Fruit fly (Drosophila melanogaster) whole organism, prepupa: ENCODE data around the gene CG7024.
A peak's percentile ranks its signal among the peaks of the same experiment; 100 is the strongest.

Experiments
- Blimp-1 ChIP-seq: fragments of 200-800 bp; sonication (Bioruptor generic); optimal IDR thresholded peaks from 3 replicates; lab custom pipeline; 2017; ENCODE audit warnings: missing biosample characterization, missing genetic modification characterization, mild to moderate bottlenecking, moderate library complexity, missing genetic modification reagents
- CG10631 ChIP-seq: fragments of 200-800 bp; sonication (Bioruptor generic); optimal IDR thresholded peaks from 2 replicates; lab custom pipeline; 2016; ENCODE audit warnings: missing biosample characterization, missing genetic modification characterization
- CG11762 ChIP-seq: fragments of 200-800 bp; sonication (Bioruptor generic); optimal IDR thresholded peaks from 3 replicates; lab custom pipeline; 2016; ENCODE audit warnings: missing biosample characterization, missing genetic modification characterization; ENCODE audit not compliant: insufficient read depth
- CG11902 ChIP-seq: fragments of 200-800 bp; sonication (Bioruptor generic); optimal IDR thresholded peaks from 3 replicates; lab custom pipeline; 2016; ENCODE audit warnings: missing biosample characterization, missing genetic modification characterization
- CG15336 ChIP-seq: fragments of 200-800 bp; sonication (Bioruptor generic); IDR thresholded peaks from 2 replicates; pipeline ENCODE4 v1.3.6; 2022; ENCODE audit warnings: missing biosample characterization, missing genetic modification characterization
- CG1621 ChIP-seq: fragments of 200-800 bp; sonication (Bioruptor generic); optimal IDR thresholded peaks from 3 replicates; lab custom pipeline; 2018; ENCODE audit warnings: missing biosample characterization, mild to moderate bottlenecking, missing genetic modification characterization
- CG3032 ChIP-seq: fragments of 200-800 bp; optimal IDR thresholded peaks from 2 replicates; lab custom pipeline; 2019; ENCODE audit warnings: missing biosample characterization, mild to moderate bottlenecking, missing genetic modification characterization, moderate library complexity
- CG31627 ChIP-seq: fragments of 200-800 bp; sonication (Bioruptor generic); optimal IDR thresholded peaks from 3 replicates; lab custom pipeline; 2016; ENCODE audit warnings: missing biosample characterization, missing genetic modification characterization
- CG32006 ChIP-seq: fragments of 200-800 bp; sonication (Bioruptor generic); optimal IDR thresholded peaks from 3 replicates; lab custom pipeline; 2017; ENCODE audit warnings: missing biosample characterization, mild to moderate bottlenecking, missing genetic modification characterization
- CG34406 ChIP-seq: fragments of 200-800 bp; sonication (Bioruptor generic); optimal IDR thresholded peaks from 3 replicates; lab custom pipeline; 2016; ENCODE audit warnings: missing biosample characterization, missing genetic modification characterization
- CG4318 ChIP-seq: fragments of 200-800 bp; sonication (Bioruptor generic); optimal IDR thresholded peaks from 3 replicates; lab custom pipeline; 2017; ENCODE audit warnings: missing biosample characterization, mild to moderate bottlenecking, missing genetic modification characterization
- CG6276 ChIP-seq: fragments of 200-800 bp; sonication (Bioruptor generic); optimal IDR thresholded peaks from 2 replicates; lab custom pipeline; 2017; ENCODE audit warnings: missing biosample characterization, mild to moderate bottlenecking, missing genetic modification characterization
- CG6792 ChIP-seq: fragments of 200-800 bp; sonication (Bioruptor generic); optimal IDR thresholded peaks from 3 replicates; lab custom pipeline; 2016; ENCODE audit warnings: missing biosample characterization, missing genetic modification characterization
- CG6808 ChIP-seq: fragments of 200-800 bp; sonication (Bioruptor generic); optimal IDR thresholded peaks from 3 replicates; lab custom pipeline; 2017; ENCODE audit warnings: missing biosample characterization, missing genetic modification characterization, mild to moderate bottlenecking, moderate library complexity, missing genetic modification reagents
- CG8119 ChIP-seq: fragments of 200-800 bp; sonication (Bioruptor generic); IDR thresholded peaks from 3 replicates; pipeline ENCODE4 v1.3.6; 2022; ENCODE audit warnings: missing biosample characterization, missing genetic modification characterization
- CG8319 ChIP-seq: fragments of 200-800 bp; sonication (Bioruptor generic); optimal IDR thresholded peaks from 3 replicates; lab custom pipeline; 2016; ENCODE audit warnings: missing biosample characterization, missing genetic modification characterization
- CG8632 ChIP-seq: fragments of 200-800 bp; sonication (Bioruptor generic); optimal IDR thresholded peaks from 3 replicates; lab custom pipeline; 2016; ENCODE audit warnings: missing biosample characterization, missing genetic modification characterization
- CG9139 ChIP-seq: fragments of 200-800 bp; sonication (Bioruptor generic); optimal IDR thresholded peaks from 3 replicates; lab custom pipeline; 2017; ENCODE audit warnings: missing biosample characterization, mild to moderate bottlenecking, missing genetic modification characterization
- Eip75B ChIP-seq: fragments of 200-800 bp; sonication (Bioruptor generic); optimal IDR thresholded peaks from 3 replicates; lab custom pipeline; 2016; ENCODE audit warnings: missing biosample characterization, missing genetic modification characterization
- Eip78C ChIP-seq: fragments of 200-800 bp; sonication (Bioruptor generic); peaks from one replicate; lab custom pipeline; 2016; ENCODE audit warnings: missing biosample characterization, missing genetic modification characterization
- Ets21C ChIP-seq: fragments of 200-800 bp; sonication (Bioruptor generic); optimal IDR thresholded peaks from 3 replicates; lab custom pipeline; 2016; ENCODE audit warnings: missing biosample characterization, missing genetic modification characterization
- Ets96B ChIP-seq: fragments of 200-800 bp; optimal IDR thresholded peaks from 2 replicates; lab custom pipeline; 2019; ENCODE audit warnings: missing biosample characterization, mild to moderate bottlenecking, missing genetic modification characterization, moderate library complexity
- Hr38 ChIP-seq: sonication (Bioruptor generic); optimal IDR thresholded peaks from 2 replicates; lab custom pipeline; 2016; ENCODE audit warnings: missing biosample characterization, missing genetic modification characterization
- Hr4 ChIP-seq: fragments of 200-800 bp; sonication (Bioruptor generic); optimal IDR thresholded peaks from 3 replicates; lab custom pipeline; 2016; ENCODE audit warnings: missing biosample characterization, missing genetic modification characterization
- Met ChIP-seq: fragments of 200-800 bp; sonication (Bioruptor generic); optimal IDR thresholded peaks from 3 replicates; lab custom pipeline; 2016; ENCODE audit warnings: missing biosample characterization, missing genetic modification characterization
- OdsH ChIP-seq: fragments of 200-800 bp; sonication (Bioruptor generic); optimal IDR thresholded peaks from 3 replicates; lab custom pipeline; 2016; ENCODE audit warnings: missing biosample characterization, missing genetic modification characterization
- Smox ChIP-seq: fragments of 200-800 bp; sonication (Bioruptor generic); optimal IDR thresholded peaks from 3 replicates; lab custom pipeline; 2016; ENCODE audit warnings: missing biosample characterization, missing genetic modification characterization
- achi ChIP-seq: fragments of 200-800 bp; sonication (Bioruptor generic); optimal IDR thresholded peaks from 3 replicates; lab custom pipeline; 2016; ENCODE audit warnings: missing biosample characterization, missing genetic modification characterization
- acj6 ChIP-seq: fragments of 200-800 bp; sonication (Bioruptor generic); optimal IDR thresholded peaks from 3 replicates; lab custom pipeline; 2016; ENCODE audit warnings: missing biosample characterization, missing genetic modification characterization
- cyc ChIP-seq: fragments of 200-800 bp; sonication (Bioruptor generic); optimal IDR thresholded peaks from 3 replicates; lab custom pipeline; 2016; ENCODE audit warnings: missing biosample characterization, missing genetic modification characterization
- dac ChIP-seq: fragments of 200-800 bp; sonication (Bioruptor generic); optimal IDR thresholded peaks from 2 replicates; lab custom pipeline; 2017; ENCODE audit warnings: missing biosample characterization, mild to moderate bottlenecking, missing genetic modification characterization
- dsx ChIP-seq: fragments of 200-800 bp; optimal IDR thresholded peaks from 3 replicates; lab custom pipeline; 2019; ENCODE audit warnings: missing biosample characterization, mild to moderate bottlenecking, missing genetic modification characterization, moderate library complexity; ENCODE audit not compliant: poor library complexity, severe bottlenecking
- eg ChIP-seq: fragments of 200-800 bp; sonication (Bioruptor generic); IDR thresholded peaks from 3 replicates; pipeline ENCODE4 v1.3.6; 2022; ENCODE audit warnings: missing biosample characterization, missing genetic modification characterization
- esn ChIP-seq: fragments of 200-800 bp; sonication (Bioruptor generic); optimal IDR thresholded peaks from 2 replicates; lab custom pipeline; 2016; ENCODE audit warnings: missing biosample characterization, mild to moderate bottlenecking, missing genetic modification characterization, moderate library complexity
- fd85E ChIP-seq: fragments of 200-800 bp; sonication (Bioruptor generic); optimal IDR thresholded peaks from 3 replicates; lab custom pipeline; 2016; ENCODE audit warnings: missing biosample characterization, missing genetic modification characterization
- fkh ChIP-seq: fragments of 200-800 bp; sonication (Bioruptor generic); optimal IDR thresholded peaks from 3 replicates; lab custom pipeline; 2017; ENCODE audit warnings: missing biosample characterization, mild to moderate bottlenecking, missing genetic modification characterization, moderate library complexity
- salr ChIP-seq, 2 experiments: fragments of 200-800 bp; sonication (Bioruptor generic); optimal IDR thresholded peaks; 3 replicates each; lab custom pipeline; 2016 to 2018; ENCODE audit warnings: missing biosample characterization in 2 of 2, missing genetic modification characterization in 2 of 2, mild to moderate bottlenecking in 1 of 2
- ss ChIP-seq, 2 experiments: fragments of 200-800 bp; sonication (Bioruptor generic); optimal IDR thresholded peaks; 2 replicates in 1 of 2; 3 replicates in 1 of 2; lab custom pipeline; 2017 to 2018; ENCODE audit warnings: mild to moderate bottlenecking in 2 of 2, missing biosample characterization in 2 of 2, missing genetic modification characterization in 2 of 2, moderate library complexity in 1 of 2
- svp ChIP-seq: fragments of 200-800 bp; sonication (Bioruptor generic); peaks from one replicate; lab custom pipeline; 2016; ENCODE audit warnings: missing biosample characterization, missing genetic modification characterization
- topi ChIP-seq: fragments of 200-800 bp; sonication (Bioruptor generic); optimal IDR thresholded peaks from 3 replicates; lab custom pipeline; 2016; ENCODE audit warnings: missing biosample characterization, missing genetic modification characterization

Gene CG7024

dm6 chrX:4677427-4677826 lies 27.7 kb upstream of the CG7024 start (continued):
- 0 out of 3 replicates have a peak, but pooled peaks have one; percentile 21 for TF ChIP-seq eg (GFP tag; lab: Robert Waterston, UW)
- TF ChIP-seq CG6792 (GFP tag; lab: Kevin White, UChicago): peak; percentile 5
- no peak for TF ChIP-seq Met
- no peak for TF ChIP-seq CG8632 (GFP tag; lab: Kevin White, UChicago)
- TF ChIP-seq esn (GFP tag; lab: Kevin White, UChicago): peak; percentile 30
- no peak for TF ChIP-seq achi (GFP tag; lab: Kevin White, UChicago)
- TF ChIP-seq svp (GFP tag; lab: Kevin White, UChicago): peak; percentile 52
- no peak for TF ChIP-seq fkh
- no peak for TF ChIP-seq Ets96B (tag; lab: Kevin White, UChicago)
- peak; percentile 27 for TF ChIP-seq CG10631
- TF ChIP-seq Smox (GFP tag; lab: Kevin White, UChicago): no peak
- TF ChIP-seq CG15336 (GFP tag; lab: Robert Waterston, UW): no peak
- TF ChIP-seq Eip75B (GFP tag; lab: Kevin White, UChicago): no peak
- TF ChIP-seq topi (GFP tag; lab: Kevin White, UChicago): peak; percentile 6

- TF ChIP-seq svp (GFP tag; lab: Kevin White, UChicago): peak; percentile 95
- TF ChIP-seq CG9139: no peak
These were observed 26.8 kb upstream of the CG7024 start for dm6 chrX:4678146-4678912.

DNA sequence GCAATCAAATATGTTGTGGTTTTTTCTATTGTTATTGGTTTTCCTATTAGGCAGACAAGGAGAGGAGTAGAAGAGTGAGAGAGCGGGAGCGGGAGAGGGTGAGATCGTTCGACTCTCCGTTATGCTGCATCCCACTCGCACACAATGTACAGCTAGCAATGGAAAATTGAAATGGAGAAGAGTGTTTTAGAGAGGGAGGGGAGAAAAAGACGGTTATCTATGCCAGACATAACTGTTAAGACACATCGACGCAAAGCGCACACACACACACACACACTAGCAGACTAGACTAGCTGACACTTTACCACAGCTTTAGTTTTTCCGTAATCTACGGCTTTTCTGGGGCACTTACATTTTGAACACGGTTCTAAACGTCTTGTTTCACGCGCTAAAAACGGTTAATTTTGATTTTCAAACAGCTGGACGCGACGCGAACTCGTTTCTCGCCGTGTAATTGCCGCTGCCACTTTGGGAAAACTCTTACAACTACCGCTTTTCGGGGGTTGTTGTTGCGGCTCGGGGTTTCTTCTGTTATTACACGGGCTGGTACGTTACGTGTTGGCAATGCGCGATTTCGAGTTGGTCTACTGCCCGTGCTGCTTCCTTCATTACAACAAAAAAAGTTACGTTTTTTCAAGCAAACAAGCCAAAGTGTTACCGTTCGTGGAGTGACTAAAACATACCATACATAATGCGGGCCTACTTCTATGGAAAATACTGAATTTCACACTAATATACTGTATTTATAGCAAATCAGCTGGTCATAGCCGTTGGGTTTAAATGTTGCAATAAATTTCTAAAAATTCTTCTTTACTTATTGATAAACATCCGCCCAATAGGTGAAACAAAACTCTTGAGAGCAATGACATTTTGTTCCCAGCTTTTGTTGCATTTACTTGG lies 25.9 kb upstream of the CG7024 start, which contains the start of gene fzr:
TSS of gene fzr (minus strand) at position 625 of the 900 bp plus-strand sequence.
- TF ChIP-seq Blimp-1 (GFP tag; lab: Kevin White, UChicago): no peak
- peak; percentile 59 for TF ChIP-seq Eip78C (GFP tag; lab: Kevin White, UChicago)
- TF ChIP-seq OdsH (GFP tag; lab: Kevin White, UChicago): no peak
- no peak for TF ChIP-seq acj6 (GFP tag; lab: Kevin White, UChicago)
- TF ChIP-seq CG32006 (GFP tag; lab: Kevin White, UChicago): peak; percentile 19
- 0 out of 3 replicates have a peak, but pooled peaks have one; percentile 19 for TF ChIP-seq CG8119 (GFP tag; lab: Robert Waterston, UW)
- no peak for TF ChIP-seq achi (GFP tag; lab: Kevin White, UChicago)
- no peak for TF ChIP-seq CG11762 (GFP tag; lab: Kevin White, UChicago)
- TF ChIP-seq fkh: peak; percentile 7
- TF ChIP-seq CG6276 (GFP tag; lab: Kevin White, UChicago): no peak
- no peak for TF ChIP-seq svp (GFP tag; lab: Kevin White, UChicago)
- TF ChIP-seq CG31627 (GFP tag; lab: Kevin White, UChicago): no peak
- TF ChIP-seq CG34406 (GFP tag; lab: Kevin White, UChicago): no peak

dm6 chrX:4679813-4680381 lies 25.2 kb upstream of the CG7024 start:
- TF ChIP-seq CG10631 (peak; percentile 62), Ets21C (GFP tag; lab: Kevin White, UChicago) (peak; percentile 43), CG11902 (GFP tag; lab: Kevin White, UChicago) (no peak), CG3032 (peak; percentile 46), CG31627 (GFP tag; lab: Kevin White, UChicago) (peak; percentile 57), ss (GFP tag; optimal IDR thresholded peaks at IDR 0.05; lab: Kevin White, UChicago) (peak in 1 of 2 experiments; percentile 32), Blimp-1 (GFP tag; lab: Kevin White, UChicago) (no peak), achi (GFP tag; lab: Kevin White, UChicago) (peak; percentile 49), CG9139 (no peak), CG8319 (GFP tag; lab: Kevin White, UChicago) (peak; percentile 37), Smox (GFP tag; lab: Kevin White, UChicago) (peak; percentile 74), fd85E (GFP tag; lab: Kevin White, UChicago) (no peak), cyc (GFP tag; lab: Kevin White, UChicago) (peak; percentile 57), CG4318 (peak; percentile 31), fkh (no peak), CG1621 (tag; lab: Kevin White, UChicago) (no peak), Hr38 (GFP tag; lab: Kevin White, UChicago) (no peak), esn (GFP tag; lab: Kevin White, UChicago) (peak; percentile 75), salr (GFP tag; optimal IDR thresholded peaks at IDR 0.05; lab: Kevin White, UChicago) (peak in 1 of 2 experiments; percentile 57), Eip75B (GFP tag; lab: Kevin White, UChicago) (peak; percentile 44), CG6808 (GFP tag; lab: Kevin White, UChicago) (peak; percentile 30), dsx (GFP tag; lab: Kevin White, UChicago) (no peak), Hr4 (GFP tag; lab: Kevin White, UChicago) (peak; percentile 64), dac (GFP tag; lab: Kevin White, UChicago) (peak; percentile 32)
